Worm (Caenorhabditis elegans) whole organism, L3 larva: Measurements from ENCODE around the gene pir-2.

Source experiments
- R02D3.7 ChIP-seq: fragments of 150-350 bp; optimal IDR thresholded peaks from 2 replicates; lab custom pipeline; 2014; ENCODE audit warnings: missing biosample characterization, missing genetic modification characterization
- ZK546.5 ChIP-seq: sonication (generic microtip); optimal IDR thresholded peaks from 2 replicates; lab custom pipeline; 2017; ENCODE audit warnings: missing biosample characterization, missing genetic modification characterization
- aly-2 ChIP-seq: fragments of 150-350 bp; optimal IDR thresholded peaks from 2 replicates; lab custom pipeline; 2014; ENCODE audit warnings: missing biosample characterization, missing genetic modification characterization
- ama-1 ChIP-seq: fragments of 150-350 bp; optimal IDR thresholded peaks from 2 replicates; lab custom pipeline; 2018
- ceh-16 ChIP-seq: sonication (generic microtip); optimal IDR thresholded peaks from 2 replicates; lab custom pipeline; 2017; ENCODE audit warnings: missing biosample characterization, missing genetic modification characterization
- ceh-28 ChIP-seq: fragments of 150-350 bp; optimal IDR thresholded peaks from 2 replicates; lab custom pipeline; 2014; ENCODE audit warnings: missing biosample characterization, missing genetic modification reagents, missing genetic modification characterization
- ceh-82 ChIP-seq: fragments of 150-350 bp; optimal IDR thresholded peaks from 2 replicates; lab custom pipeline; 2014; ENCODE audit warnings: missing biosample characterization, missing genetic modification characterization
- daf-12 ChIP-seq: fragments of 150-350 bp; optimal IDR thresholded peaks from 2 replicates; lab custom pipeline; 2014; ENCODE audit warnings: missing biosample characterization, missing genetic modification reagents, missing genetic modification characterization
- egl-27 ChIP-seq: sonication (generic microtip); optimal IDR thresholded peaks from 4 replicates; lab custom pipeline; 2017; ENCODE audit warnings: missing biosample characterization, missing genetic modification reagents, missing genetic modification characterization
- egl-5 ChIP-seq: fragments of 150-350 bp; optimal IDR thresholded peaks from 2 replicates; lab custom pipeline; 2017; ENCODE audit warnings: missing biosample characterization, missing genetic modification reagents, missing genetic modification characterization, inconsistent platforms
- elt-1 ChIP-seq: fragments of 150-350 bp; optimal IDR thresholded peaks from 2 replicates; lab custom pipeline; 2014; ENCODE audit warnings: missing biosample characterization, missing genetic modification characterization
- eor-1 ChIP-seq, 2 experiments: fragments of 150-350 bp; optimal IDR thresholded peaks; 2 replicates each; lab custom pipeline; 2014 to 2018; ENCODE audit warnings: missing biosample characterization in 2 of 2, missing genetic modification characterization in 2 of 2
- fkh-10 ChIP-seq: sonication (generic microtip); optimal IDR thresholded peaks from 2 replicates; lab custom pipeline; 2017; ENCODE audit warnings: missing biosample characterization, missing genetic modification reagents, missing genetic modification characterization
- fos-1 ChIP-seq: fragments of 150-350 bp; optimal IDR thresholded peaks from 2 replicates; lab custom pipeline; 2014; ENCODE audit warnings: missing biosample characterization, missing genetic modification characterization
- hmg-11 ChIP-seq: sonication (generic microtip); optimal IDR thresholded peaks from 2 replicates; lab custom pipeline; 2016; ENCODE audit warnings: missing genetic modification characterization, missing compliant biosample characterization
- jun-1 ChIP-seq: fragments of 150-350 bp; optimal IDR thresholded peaks from 2 replicates; lab custom pipeline; 2014; ENCODE audit warnings: missing biosample characterization, missing genetic modification reagents, missing genetic modification characterization
- lin-39 ChIP-seq: fragments of 150-350 bp; optimal IDR thresholded peaks from 2 replicates; lab custom pipeline; 2018; ENCODE audit warnings: missing biosample characterization, missing genetic modification reagents, missing genetic modification characterization
- lsy-12 ChIP-seq: sonication (generic microtip); optimal IDR thresholded peaks from 2 replicates; lab custom pipeline; 2016; ENCODE audit warnings: mild to moderate bottlenecking, missing genetic modification characterization, missing compliant biosample characterization
- mdl-1 ChIP-seq: fragments of 150-350 bp; optimal IDR thresholded peaks from 2 replicates; lab custom pipeline; 2014; ENCODE audit warnings: missing biosample characterization, missing genetic modification characterization
- mml-1 ChIP-seq: fragments of 150-350 bp; sonication (generic microtip); optimal IDR thresholded peaks from 3 replicates; lab custom pipeline; 2014; ENCODE audit warnings: missing biosample characterization, missing genetic modification characterization
- nfya-1 ChIP-seq: sonication (generic microtip); optimal IDR thresholded peaks from 2 replicates; lab custom pipeline; 2017; ENCODE audit warnings: missing genetic modification characterization, mild to moderate bottlenecking, missing compliant biosample characterization, antibody characterized with exemption, moderate library complexity; ENCODE audit not compliant: insufficient read depth
- nhr-11 ChIP-seq: fragments of 150-350 bp; optimal IDR thresholded peaks from 2 replicates; lab custom pipeline; 2014; ENCODE audit warnings: missing biosample characterization, missing genetic modification characterization
- nhr-12 ChIP-seq: fragments of 150-350 bp; optimal IDR thresholded peaks from 2 replicates; lab custom pipeline; 2014; ENCODE audit warnings: missing biosample characterization, missing genetic modification characterization
- nhr-23 ChIP-seq: fragments of 150-350 bp; optimal IDR thresholded peaks from 2 replicates; lab custom pipeline; 2014; ENCODE audit warnings: missing biosample characterization, missing genetic modification reagents, missing genetic modification characterization
- nhr-25 ChIP-seq: sonication (generic microtip); optimal IDR thresholded peaks from 2 replicates; lab custom pipeline; 2017; ENCODE audit warnings: missing biosample characterization, missing genetic modification characterization
- nhr-28 ChIP-seq: fragments of 150-350 bp; optimal IDR thresholded peaks from 2 replicates; lab custom pipeline; 2014; ENCODE audit warnings: missing biosample characterization, missing genetic modification characterization
- nhr-43 ChIP-seq: sonication (generic microtip); optimal IDR thresholded peaks from 2 replicates; lab custom pipeline; 2016; ENCODE audit warnings: mild to moderate bottlenecking, missing genetic modification characterization, missing compliant biosample characterization; ENCODE audit not compliant: poor library complexity, severe bottlenecking
- nhr-76 ChIP-seq: fragments of 150-350 bp; sonication (generic microtip); optimal IDR thresholded peaks from 5 replicates; lab custom pipeline; 2014; ENCODE audit warnings: missing biosample characterization, missing genetic modification characterization
- nhr-77 ChIP-seq: fragments of 150-350 bp; optimal IDR thresholded peaks from 2 replicates; lab custom pipeline; 2014; ENCODE audit warnings: missing biosample characterization, missing genetic modification characterization
- pha-4 ChIP-seq: fragments of 150-350 bp; optimal IDR thresholded peaks from 2 replicates; lab custom pipeline; 2014; ENCODE audit warnings: missing biosample characterization, missing genetic modification reagents, missing genetic modification characterization
- pqm-1 ChIP-seq: fragments of 150-350 bp; optimal IDR thresholded peaks from 2 replicates; lab custom pipeline; 2017; ENCODE audit warnings: missing biosample characterization, missing genetic modification characterization, inconsistent platforms
- sea-2 ChIP-seq: fragments of 150-350 bp; sonication (generic microtip); optimal IDR thresholded peaks from 4 replicates; lab custom pipeline; 2014; ENCODE audit warnings: missing biosample characterization, missing genetic modification reagents, missing genetic modification characterization
- skn-1 ChIP-seq: fragments of 150-350 bp; optimal IDR thresholded peaks from 2 replicates; lab custom pipeline; 2014; ENCODE audit warnings: missing biosample characterization, missing genetic modification characterization
- tbx-2 ChIP-seq: sonication (generic microtip); optimal IDR thresholded peaks from 2 replicates; lab custom pipeline; 2016; ENCODE audit warnings: mild to moderate bottlenecking, missing genetic modification characterization, missing compliant biosample characterization
- unc-39 ChIP-seq: sonication (generic microtip); optimal IDR thresholded peaks from 4 replicates; lab custom pipeline; 2017; ENCODE audit warnings: missing biosample characterization, missing genetic modification characterization
- zag-1 ChIP-seq: fragments of 150-350 bp; optimal IDR thresholded peaks from 2 replicates; lab custom pipeline; 2014; ENCODE audit warnings: missing biosample characterization, missing genetic modification characterization
- ztf-11 ChIP-seq: fragments of 150-350 bp; optimal IDR thresholded peaks from 2 replicates; lab custom pipeline; 2014; ENCODE audit warnings: missing biosample characterization, missing genetic modification characterization
- ztf-4 ChIP-seq: fragments of 150-350 bp; optimal IDR thresholded peaks from 2 replicates; lab custom pipeline; 2014; ENCODE audit warnings: missing biosample characterization, missing genetic modification characterization

The pir-2 gene

ce11 chrIII:9454730-9455129, 11.3 kb upstream of the pir-2 start:
- TF ChIP-seq mml-1 (tag; lab: Kevin White, UChicago) (no peak), unc-39 (tag; lab: Kevin White, UChicago) (no peak), nhr-76 (no peak), nhr-25 (tag; lab: Kevin White, UChicago) (no peak), mdl-1 (tag; lab: Kevin White, UChicago) (no peak), ceh-28 (tag; lab: Kevin White, UChicago) (no peak), nhr-43 (tag; lab: Kevin White, UChicago) (peak; percentile 17), nhr-23 (tag; lab: Kevin White, UChicago) (peak; percentile 40), sea-2 (GFP tag; lab: Kevin White, UChicago) (no peak), aly-2 (tag; lab: Kevin White, UChicago) (no peak), egl-27 (tag; lab: Kevin White, UChicago) (no peak)

- TF ChIP-seq lin-39 (tag; lab: Kevin White, UChicago) (no peak), ama-1 (lab: Kevin White, UChicago) (no peak), elt-1 (tag; lab: Kevin White, UChicago) (no peak), pqm-1 (tag; lab: Kevin White, UChicago) (no peak), nhr-28 (tag; lab: Kevin White, UChicago) (no peak), mml-1 (tag; lab: Kevin White, UChicago) (no peak), tbx-2 (tag; lab: Kevin White, UChicago) (no peak), nhr-11 (tag; lab: Kevin White, UChicago) (no peak), R02D3.7 (tag; lab: Kevin White, UChicago) (no peak), ZK546.5 (tag; lab: Kevin White, UChicago) (no peak), nhr-76 (no peak), fkh-10 (no peak), ztf-4 (no peak), skn-1 (no peak), eor-1 (tag; optimal IDR thresholded peaks at IDR 0.05; lab: Kevin White, UChicago) (no peak), nhr-25 (tag; lab: Kevin White, UChicago) (no peak), mdl-1 (tag; lab: Kevin White, UChicago) (no peak), lsy-12 (tag; lab: Kevin White, UChicago) (no peak)
Observed at ce11 chrIII:9453962-9454361, 10.5 kb upstream of the pir-2 start, which contains the start of gene F54C8.7. F54C8.7 (minus strand) TSS chrIII:9454062.

- TF ChIP-seq nfya-1 (tag; lab: Kevin White, UChicago) = peak; percentile 24
- TF ChIP-seq pqm-1 (tag; lab: Kevin White, UChicago) = peak; percentile 39
- no peak for TF ChIP-seq nhr-77 (tag; lab: Kevin White, UChicago)
- TF ChIP-seq eor-1 (tag; optimal IDR thresholded peaks at IDR 0.05; lab: Kevin White, UChicago) = no peak
- peak; percentile 80 for TF ChIP-seq lin-39 (tag; lab: Kevin White, UChicago)
- TF ChIP-seq nhr-12 = no peak
- no peak for TF ChIP-seq fos-1
- no peak for TF ChIP-seq ztf-11
- no peak for TF ChIP-seq egl-27 (tag; lab: Kevin White, UChicago)
- TF ChIP-seq zag-1 = no peak
- TF ChIP-seq daf-12 (tag; lab: Kevin White, UChicago) = no peak
- no peak for TF ChIP-seq ceh-82 (tag; lab: Kevin White, UChicago)
- no peak for TF ChIP-seq jun-1 (tag; lab: Kevin White, UChicago)
- TF ChIP-seq nhr-28 (tag; lab: Kevin White, UChicago) = no peak
- no peak for TF ChIP-seq skn-1
- no peak for TF ChIP-seq hmg-11 (tag; lab: Kevin White, UChicago)
- no peak for TF ChIP-seq fkh-10
- TF ChIP-seq tbx-2 (tag; lab: Kevin White, UChicago) = no peak
- TF ChIP-seq egl-5 (tag; lab: Kevin White, UChicago) = peak; percentile 6
- TF ChIP-seq ZK546.5 (tag; lab: Kevin White, UChicago) = no peak
- TF ChIP-seq aly-2 (tag; lab: Kevin White, UChicago) = no peak
- no peak for TF ChIP-seq nhr-43 (tag; lab: Kevin White, UChicago)
- no peak for TF ChIP-seq nhr-76
- TF ChIP-seq pha-4 (tag; lab: Kevin White, UChicago) = no peak
- TF ChIP-seq nhr-23 (tag; lab: Kevin White, UChicago) = peak; percentile 14
- no peak for TF ChIP-seq ceh-16 (tag; lab: Kevin White, UChicago)
- TF ChIP-seq mdl-1 (tag; lab: Kevin White, UChicago) = no peak
Observed at ce11 chrIII:9450933-9451332, 7.5 kb upstream of the pir-2 start.
